Fruit fly (Drosophila melanogaster) whole organism, embryonic: ENCODE data around the gene WRNexo.

Source experiments
- Abd-B ChIP-seq: fragments of 200-800 bp; sonication (Bioruptor generic); optimal IDR thresholded peaks from 2 replicates; lab custom pipeline; 2018; ENCODE audit warnings: missing biosample characterization, mild to moderate bottlenecking, missing genetic modification characterization, moderate library complexity
- B-H1 ChIP-seq: fragments of 200-800 bp; sonication (Bioruptor generic); IDR thresholded peaks from 3 replicates; pipeline ENCODE4 v1.3.6; 2022; ENCODE audit warnings: missing biosample characterization, missing genetic modification characterization
- CG11247 ChIP-seq: fragments of 200-800 bp; sonication (Bioruptor generic); IDR thresholded peaks from 2 replicates; pipeline ENCODE4 v1.3.6; 2022; ENCODE audit warnings: missing biosample characterization, missing genetic modification characterization
- Side ChIP-seq: fragments of 200-800 bp; sonication (Bioruptor generic); optimal IDR thresholded peaks from 2 replicates; lab custom pipeline; 2016; ENCODE audit warnings: missing biosample characterization, missing genetic modification characterization
- ato ChIP-seq: fragments of 200-800 bp; sonication (Bioruptor generic); IDR thresholded peaks from 2 replicates; pipeline ENCODE4 v1.3.6; 2022; ENCODE audit warnings: missing biosample characterization, missing genetic modification characterization; ENCODE audit not compliant: partially characterized antibody
- mirr ChIP-seq: fragments of 200-800 bp; sonication (Bioruptor generic); optimal IDR thresholded peaks from 3 replicates; lab custom pipeline; 2018; ENCODE audit warnings: missing biosample characterization, mild to moderate bottlenecking, missing genetic modification characterization
- nerfin-2 ChIP-seq: fragments of 200-800 bp; sonication (Bioruptor generic); IDR thresholded peaks from 2 replicates; pipeline ENCODE4 v1.3.6; 2022; ENCODE audit warnings: missing biosample characterization, missing genetic modification characterization; ENCODE audit not compliant: partially characterized antibody

DNA sequence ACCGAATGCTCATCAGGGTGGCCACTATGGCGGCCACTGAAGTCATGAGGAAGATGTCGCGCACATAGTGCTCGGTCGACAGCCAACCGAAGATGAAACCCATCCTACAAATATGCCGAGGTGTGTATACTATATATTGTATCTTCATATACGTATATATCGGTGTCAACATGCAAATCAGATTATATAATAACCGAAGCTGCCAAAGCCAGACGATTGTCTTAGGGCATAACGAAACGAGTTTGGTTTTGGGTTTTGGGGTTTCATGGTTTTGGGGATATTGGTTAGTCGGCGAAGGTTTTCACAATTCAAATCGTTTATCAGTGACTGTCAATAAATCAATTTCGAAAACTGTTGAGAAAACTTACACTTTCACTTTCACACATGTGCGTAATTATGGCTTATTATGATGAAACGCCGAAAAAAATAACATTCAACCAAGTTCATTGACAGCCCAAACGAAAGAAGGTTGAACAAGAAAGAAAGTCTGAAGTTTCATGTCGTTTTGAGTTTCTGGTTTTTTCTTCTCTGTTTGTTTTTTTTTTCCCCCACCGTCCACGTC, 14.4 kb upstream of the WRNexo start:
- TF ChIP-seq CG11247 (GFP tag; lab: Robert Waterston, UW): no peak
- TF ChIP-seq mirr: no peak
- TF ChIP-seq Abd-B: no peak
- TF ChIP-seq nerfin-2 (GFP tag; lab: Robert Waterston, UW): no peak
- no peak for TF ChIP-seq B-H1
- TF ChIP-seq ato (GFP tag; lab: Robert Waterston, UW): no peak
- TF ChIP-seq Side (GFP tag; lab: Kevin White, UChicago): no peak
